Worm (Caenorhabditis elegans) whole organism, mixed stage, embryonic: ENCODE measurements around the gene lin-14.

Experiments used
- M03D4.4 ChIP-seq: sonication (generic microtip); optimal IDR thresholded peaks from 2 replicates; lab custom pipeline; 2017; ENCODE audit warnings: mild to moderate bottlenecking, missing genetic modification characterization, missing compliant biosample characterization
- bed-3 ChIP-seq: fragments of 200-800 bp; sonication (Bioruptor generic); optimal IDR thresholded peaks from 3 replicates; lab custom pipeline; 2018; ENCODE audit warnings: mild to moderate bottlenecking, missing genetic modification characterization, moderate library complexity, missing compliant biosample characterization
- blmp-1 ChIP-seq: fragments of 150-350 bp; optimal IDR thresholded peaks from 2 replicates; lab custom pipeline; 2014; ENCODE audit warnings: missing biosample characterization, missing genetic modification characterization
- ceh-39 ChIP-seq: fragments of 150-350 bp; optimal IDR thresholded peaks from 2 replicates; lab custom pipeline; 2014; ENCODE audit warnings: missing biosample characterization, missing genetic modification characterization
- ceh-43 ChIP-seq: fragments of 200-800 bp; sonication (Bioruptor generic); optimal IDR thresholded peaks from 2 replicates; lab custom pipeline; 2018; ENCODE audit warnings: mild to moderate bottlenecking, missing genetic modification characterization, moderate library complexity, missing compliant biosample characterization
- ceh-83 ChIP-seq: fragments of 200-800 bp; sonication (Bioruptor generic); optimal IDR thresholded peaks from 2 replicates; lab custom pipeline; 2018; ENCODE audit warnings: mild to moderate bottlenecking, missing genetic modification characterization, missing compliant biosample characterization
- ces-1 ChIP-seq: fragments of 150-350 bp; optimal IDR thresholded peaks from 2 replicates; lab custom pipeline; 2014; ENCODE audit warnings: missing biosample characterization, missing genetic modification reagents, missing genetic modification characterization
- cnd-1 ChIP-seq: fragments of 200-800 bp; sonication (Bioruptor generic); optimal IDR thresholded peaks from 2 replicates; lab custom pipeline; 2018; ENCODE audit warnings: mild to moderate bottlenecking, missing genetic modification characterization, missing compliant biosample characterization
- drap-1 ChIP-seq: fragments of 200-800 bp; sonication (Bioruptor generic); optimal IDR thresholded peaks from 3 replicates; lab custom pipeline; 2018; ENCODE audit warnings: mild to moderate bottlenecking, missing genetic modification characterization, missing compliant biosample characterization
- elt-1 ChIP-seq: sonication (generic microtip); optimal IDR thresholded peaks from 2 replicates; lab custom pipeline; 2017; ENCODE audit warnings: missing genetic modification characterization, mild to moderate bottlenecking, missing compliant biosample characterization, antibody characterized with exemption, moderate library complexity, borderline replicate concordance; ENCODE audit not compliant: insufficient read depth
- elt-3 ChIP-seq: fragments of 150-350 bp; optimal IDR thresholded peaks from 2 replicates; lab custom pipeline; 2014; ENCODE audit warnings: missing biosample characterization, missing genetic modification characterization
- flh-1 ChIP-seq: fragments of 200-800 bp; sonication (Bioruptor generic); optimal IDR thresholded peaks from 2 replicates; lab custom pipeline; 2018; ENCODE audit warnings: mild to moderate bottlenecking, missing genetic modification characterization, moderate library complexity, missing compliant biosample characterization
- ham-2 ChIP-seq: fragments of 200-800 bp; sonication (Bioruptor generic); optimal IDR thresholded peaks from 2 replicates; lab custom pipeline; 2018; ENCODE audit warnings: mild to moderate bottlenecking, missing genetic modification characterization, missing compliant biosample characterization
- hlh-1 ChIP-seq: fragments of 150-350 bp; optimal IDR thresholded peaks from 2 replicates; lab custom pipeline; 2014; ENCODE audit warnings: missing biosample characterization, missing genetic modification reagents, missing genetic modification characterization
- lin-13 ChIP-seq: fragments of 150-350 bp; optimal IDR thresholded peaks from 2 replicates; lab custom pipeline; 2014; ENCODE audit warnings: missing biosample characterization, missing genetic modification characterization
- lsy-2 ChIP-seq: fragments of 150-350 bp; optimal IDR thresholded peaks from 2 replicates; lab custom pipeline; 2014; ENCODE audit warnings: missing biosample characterization, missing genetic modification characterization
- mab-5 ChIP-seq: fragments of 150-350 bp; optimal IDR thresholded peaks from 2 replicates; lab custom pipeline; 2014; ENCODE audit warnings: missing biosample characterization, missing genetic modification characterization
- mep-1 ChIP-seq: fragments of 150-350 bp; optimal IDR thresholded peaks from 2 replicates; lab custom pipeline; 2017; ENCODE audit warnings: missing biosample characterization, missing genetic modification reagents, missing genetic modification characterization, inconsistent platforms
- mls-2 ChIP-seq: sonication (generic microtip); optimal IDR thresholded peaks from 2 replicates; lab custom pipeline; 2016; ENCODE audit warnings: mild to moderate bottlenecking, missing genetic modification characterization, moderate library complexity, missing compliant biosample characterization
- nhr-12 ChIP-seq: fragments of 150-350 bp; optimal IDR thresholded peaks from 2 replicates; lab custom pipeline; 2014; ENCODE audit warnings: missing biosample characterization, missing genetic modification characterization
- nhr-28 ChIP-seq: fragments of 150-350 bp; optimal IDR thresholded peaks from 2 replicates; lab custom pipeline; 2014; ENCODE audit warnings: missing biosample characterization, missing genetic modification characterization
- nhr-76 ChIP-seq: sonication (generic microtip); optimal IDR thresholded peaks from 2 replicates; lab custom pipeline; 2017; ENCODE audit warnings: missing biosample characterization, missing genetic modification characterization
- pha-4 ChIP-seq: fragments of 150-350 bp; optimal IDR thresholded peaks from 2 replicates; lab custom pipeline; 2018; ENCODE audit warnings: missing biosample characterization, missing genetic modification reagents, missing genetic modification characterization
- snpc-4 ChIP-seq: fragments of 150-350 bp; optimal IDR thresholded peaks from 2 replicates; lab custom pipeline; 2014; ENCODE audit warnings: missing biosample characterization, missing genetic modification characterization
- sptf-1 ChIP-seq: sonication (generic microtip); optimal IDR thresholded peaks from 2 replicates; lab custom pipeline; 2017; ENCODE audit warnings: mild to moderate bottlenecking, missing genetic modification characterization, moderate library complexity, missing compliant biosample characterization
- tbx-8 ChIP-seq: fragments of 200-800 bp; sonication (Bioruptor generic); optimal IDR thresholded peaks from 2 replicates; lab custom pipeline; 2018; ENCODE audit warnings: mild to moderate bottlenecking, missing genetic modification characterization, moderate library complexity, missing compliant biosample characterization
- unc-120 ChIP-seq: sonication (generic microtip); optimal IDR thresholded peaks from 2 replicates; lab custom pipeline; 2017; ENCODE audit warnings: missing genetic modification characterization, missing compliant biosample characterization; ENCODE audit not compliant: poor library complexity, severe bottlenecking
- unc-39 ChIP-seq: fragments of 150-350 bp; optimal IDR thresholded peaks from 2 replicates; lab custom pipeline; 2014; ENCODE audit warnings: missing biosample characterization, missing genetic modification characterization
- unc-62 ChIP-seq: fragments of 150-350 bp; optimal IDR thresholded peaks from 2 replicates; lab custom pipeline; 2014; ENCODE audit warnings: missing biosample characterization, missing genetic modification reagents, missing genetic modification characterization
- ztf-11 ChIP-seq: fragments of 150-350 bp; optimal IDR thresholded peaks from 2 replicates; lab custom pipeline; 2014; ENCODE audit warnings: missing biosample characterization, missing genetic modification characterization

lin-14 gene

DNA sequence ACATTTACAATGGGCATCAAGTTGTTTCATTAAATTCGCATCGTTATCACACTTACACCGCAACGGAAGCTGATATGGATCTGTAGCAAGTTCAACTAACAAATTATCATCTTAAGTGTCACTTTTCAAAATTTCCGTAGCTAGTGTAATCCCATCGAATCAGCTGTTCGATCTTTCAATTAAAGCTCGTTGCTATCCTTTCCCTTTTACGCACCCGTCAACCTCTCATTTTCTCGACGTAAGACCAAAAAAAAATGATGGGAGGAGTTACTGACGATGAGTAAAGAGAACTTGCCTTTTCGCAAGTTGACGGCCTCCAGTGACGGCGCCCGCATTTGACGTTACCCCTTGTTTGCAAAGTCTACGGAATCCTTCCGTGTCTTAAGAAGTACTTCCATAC lies 36.6 kb downstream of the lin-14 start, which contains the start of gene F29G6.1:
TSS of gene F29G6.1 (plus strand) at position 301 of the 400 bp plus-strand sequence.
- TF ChIP-seq bed-3 (GFP tag; lab: Kevin White, UChicago) (no peak), elt-3 (tag; lab: Kevin White, UChicago) (no peak), unc-62 (GFP tag; lab: Kevin White, UChicago) (no peak)

DNA sequence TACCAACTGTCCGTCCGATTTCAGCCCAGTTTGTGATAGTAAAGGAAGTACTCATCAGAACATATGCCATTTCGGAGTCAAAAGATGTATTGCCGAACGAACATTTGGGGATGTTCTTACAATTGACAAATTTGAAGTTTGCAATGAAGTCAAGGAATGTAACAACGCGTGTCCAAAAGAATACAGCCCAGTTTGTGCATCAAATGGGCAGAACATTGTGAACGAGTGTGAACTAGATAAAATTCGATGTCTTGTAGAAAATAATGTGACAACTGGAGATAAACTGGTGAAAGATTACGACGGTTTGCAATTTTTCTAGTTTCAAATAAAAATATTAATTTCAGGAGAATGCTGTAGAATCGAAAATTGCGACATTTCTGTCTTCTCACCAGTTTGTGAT lies 42.5 kb downstream of the lin-14 start:
- TF ChIP-seq cnd-1 (tag; lab: Kevin White, UChicago) (no peak), ceh-43 (no peak), flh-1 (GFP tag; lab: Kevin White, UChicago) (no peak), ces-1 (GFP tag; lab: Kevin White, UChicago) (no peak), unc-39 (no peak), ceh-83 (GFP tag; lab: Kevin White, UChicago) (no peak), hlh-1 (no peak), lsy-2 (tag; lab: Kevin White, UChicago) (no peak), tbx-8 (GFP tag; lab: Kevin White, UChicago) (no peak), mep-1 (no peak), M03D4.4 (tag; lab: Kevin White, UChicago) (no peak), nhr-76 (no peak), ceh-39 (no peak), ham-2 (GFP tag; lab: Kevin White, UChicago) (no peak), bed-3 (GFP tag; lab: Kevin White, UChicago) (no peak), drap-1 (GFP tag; lab: Kevin White, UChicago) (no peak), mab-5 (tag; lab: Kevin White, UChicago) (no peak)

DNA sequence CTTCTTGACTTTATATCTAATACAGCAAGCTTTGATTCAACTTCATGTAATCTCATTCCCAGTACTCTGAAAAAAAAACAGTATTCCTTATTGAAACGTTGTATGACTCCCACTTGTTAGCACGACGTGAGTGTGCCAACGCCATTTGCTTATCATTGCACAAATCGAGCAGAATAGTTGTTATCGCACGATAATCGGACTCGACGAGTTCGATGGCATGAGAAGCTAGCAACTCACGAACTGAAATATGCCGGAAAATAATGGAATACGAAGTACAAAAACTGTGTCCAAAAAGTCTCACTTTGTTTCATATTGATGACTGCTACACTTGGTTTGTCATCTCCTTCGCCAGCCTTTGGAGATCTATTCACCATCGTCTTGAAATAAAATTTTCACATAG lies 44.2 kb downstream of the lin-14 start:
- no peak for TF ChIP-seq ceh-43
- TF ChIP-seq mab-5 (tag; lab: Kevin White, UChicago): no peak
- no peak for TF ChIP-seq unc-120 (tag; lab: Kevin White, UChicago)
- no peak for TF ChIP-seq lin-13 (tag; lab: Kevin White, UChicago)

DNA sequence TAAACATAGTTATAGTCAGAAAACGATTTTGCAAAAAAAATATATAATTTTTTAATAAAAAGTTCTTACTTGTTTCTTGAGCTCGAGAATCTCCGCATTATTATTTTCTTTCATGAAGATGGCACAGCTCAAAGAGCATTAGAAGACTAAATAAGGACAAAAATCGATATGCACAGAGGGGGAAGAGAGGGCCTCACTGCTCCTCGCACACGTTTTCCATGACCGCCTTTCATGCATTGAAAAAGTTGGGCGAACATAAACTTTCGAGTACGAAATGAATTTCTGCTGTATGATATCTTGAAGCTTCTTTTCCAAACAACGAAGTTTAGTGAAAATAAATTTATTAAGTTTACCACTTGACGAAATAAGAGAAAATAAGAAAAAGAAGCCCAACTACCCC lies 45.9 kb downstream of the lin-14 start, which contains the start of gene ccdc-149:
TSS of gene ccdc-149 (minus strand) at position 221 of the 400 bp plus-strand sequence.
- TF ChIP-seq lin-13 (tag; lab: Kevin White, UChicago) (no peak), mab-5 (tag; lab: Kevin White, UChicago) (no peak), snpc-4 (tag; lab: Kevin White, UChicago) (no peak), mep-1 (no peak), nhr-76 (no peak), tbx-8 (GFP tag; lab: Kevin White, UChicago) (no peak), cnd-1 (tag; lab: Kevin White, UChicago) (no peak), nhr-28 (tag; lab: Kevin White, UChicago) (no peak), ztf-11 (tag; lab: Kevin White, UChicago) (no peak), elt-1 (tag; lab: Kevin White, UChicago) (no peak), bed-3 (GFP tag; lab: Kevin White, UChicago) (no peak)

DNA sequence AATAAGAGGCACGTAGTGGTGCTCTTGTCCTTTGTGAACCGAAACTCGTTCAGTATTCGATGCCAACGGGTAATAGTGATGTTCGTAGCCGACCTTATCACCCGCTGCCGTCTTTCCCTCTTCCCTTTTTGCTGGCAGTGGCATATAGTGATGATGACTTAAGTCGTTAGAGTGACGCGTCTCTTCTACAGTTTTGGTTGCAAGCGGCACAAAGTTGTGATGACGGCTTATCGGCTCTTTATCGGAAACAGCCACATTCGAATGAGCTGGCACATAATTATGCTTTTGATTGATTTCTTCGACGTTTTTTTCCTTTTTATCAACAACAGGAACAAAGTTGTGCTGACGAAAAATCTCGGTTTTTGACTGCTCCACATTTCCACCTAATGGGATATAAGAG lies 50.0 kb downstream of the lin-14 start:
- TF ChIP-seq ztf-11 (tag; lab: Kevin White, UChicago) (no peak), unc-62 (GFP tag; lab: Kevin White, UChicago) (no peak), pha-4 (tag; lab: Kevin White, UChicago) (no peak), unc-120 (tag; lab: Kevin White, UChicago) (no peak), elt-3 (tag; lab: Kevin White, UChicago) (no peak), ceh-43 (no peak), lsy-2 (tag; lab: Kevin White, UChicago) (no peak), tbx-8 (GFP tag; lab: Kevin White, UChicago) (no peak), mab-5 (tag; lab: Kevin White, UChicago) (no peak), sptf-1 (no peak), cnd-1 (tag; lab: Kevin White, UChicago) (no peak), mls-2 (tag; lab: Kevin White, UChicago) (no peak), M03D4.4 (tag; lab: Kevin White, UChicago) (no peak)

DNA sequence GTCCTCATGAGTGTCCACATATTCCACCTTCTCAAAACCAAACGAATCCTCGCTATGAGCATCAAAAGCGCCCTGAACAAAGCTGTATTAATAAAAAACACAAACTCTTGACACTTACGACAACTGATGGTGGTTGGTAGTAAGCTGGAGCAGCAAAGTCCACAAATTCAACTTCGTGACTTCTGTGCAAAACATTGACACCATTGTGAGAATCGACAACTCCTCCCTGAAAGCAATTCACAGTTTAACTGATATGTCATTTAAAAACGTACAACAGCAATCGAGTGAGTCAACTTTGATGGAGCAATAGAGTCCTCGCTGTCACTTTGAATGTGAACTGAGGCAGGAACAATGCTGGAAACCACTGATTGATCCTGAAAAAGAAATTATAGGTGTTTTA lies 52.1 kb downstream of the lin-14 start:
- TF ChIP-seq tbx-8 (GFP tag; lab: Kevin White, UChicago) (no peak), ceh-39 (no peak), bed-3 (GFP tag; lab: Kevin White, UChicago) (no peak), nhr-76 (no peak), drap-1 (GFP tag; lab: Kevin White, UChicago) (no peak), ceh-83 (GFP tag; lab: Kevin White, UChicago) (no peak), ham-2 (GFP tag; lab: Kevin White, UChicago) (no peak), lin-13 (tag; lab: Kevin White, UChicago) (no peak), pha-4 (tag; lab: Kevin White, UChicago) (no peak), unc-62 (GFP tag; lab: Kevin White, UChicago) (no peak), nhr-12 (tag; lab: Kevin White, UChicago) (no peak), ztf-11 (tag; lab: Kevin White, UChicago) (no peak), cnd-1 (tag; lab: Kevin White, UChicago) (no peak), lsy-2 (tag; lab: Kevin White, UChicago) (no peak), blmp-1 (no peak)
